Worm (Caenorhabditis elegans): ENCODE measurements around the gene F23B2.10.
"Not testable (repeated sequence)": the region's sequence is repeated elsewhere in the genome, so short reads cannot be mapped to it uniquely, and the experiment has no call there.

F23B2.10 gene

DNA sequence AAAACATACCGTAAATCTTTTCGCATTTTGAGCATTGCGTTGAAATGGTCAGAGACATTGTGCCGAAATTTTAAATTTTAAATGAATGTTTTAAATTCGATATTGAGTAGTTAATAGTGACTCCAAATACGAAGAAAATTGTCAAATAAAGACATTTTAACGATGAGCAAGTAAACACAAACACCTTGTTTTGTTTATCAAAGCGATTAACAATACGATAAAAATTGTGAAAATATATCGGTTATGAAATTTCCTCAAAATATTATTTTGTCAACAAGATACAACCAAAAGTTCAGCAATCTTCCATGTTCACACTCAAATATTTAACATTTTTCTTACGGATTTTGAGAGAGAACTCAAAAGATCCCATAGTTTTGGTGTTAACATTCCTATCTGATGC, at the start of gene F23B2.10:
Gene F23B2.10, minus strand, starts transcription at position 101 of the 400 bp plus-strand sequence.
- TF ChIP-seq klf-2 (GFP tag; conservative IDR thresholded peaks at IDR 0.05), result no peak
- no peak for TF ChIP-seq flt-1 (GFP tag; IDR thresholded peaks at IDR 0.05)
- TF ChIP-seq ztf-29 (GFP tag; IDR thresholded peaks at IDR 0.05), result no peak
- TF ChIP-seq T22C8.4 (GFP tag; IDR thresholded peaks at IDR 0.05), result no peak
- no peak for TF ChIP-seq ztf-23 (GFP tag; IDR thresholded peaks at IDR 0.05)
- TF ChIP-seq ref-1 (GFP tag; conservative IDR thresholded peaks at IDR 0.05), result no peak
- TF ChIP-seq med-1 (GFP tag; optimal IDR thresholded peaks at IDR 0.05; ENCODE audit: insufficient read depth), result no peak
- no peak for TF ChIP-seq cog-1 (tag; optimal IDR thresholded peaks at IDR 0.05)

DNA sequence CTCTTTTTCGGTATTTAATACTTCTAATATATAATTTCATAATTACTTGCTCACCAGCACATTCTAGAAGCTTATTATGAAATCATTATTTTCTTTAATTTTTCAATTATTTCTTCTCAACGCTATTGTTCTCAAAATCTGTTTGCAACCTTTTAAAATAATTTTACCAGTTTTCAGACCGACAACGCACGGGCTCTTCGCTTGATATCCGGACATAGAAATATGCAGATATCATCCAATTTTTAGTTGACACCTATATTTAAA, 45.7 kb upstream of the F23B2.10 start, which contains the start of gene wnk-1:
Gene wnk-1, plus strand, starts transcription at position 165 of the 264 bp plus-strand sequence.
- TF ChIP-seq T22C8.4 (GFP tag; IDR thresholded peaks at IDR 0.05) (no peak), med-1 (GFP tag; optimal IDR thresholded peaks at IDR 0.05; ENCODE audit: insufficient read depth) (no peak), flt-1 (GFP tag; IDR thresholded peaks at IDR 0.05) (no peak), cog-1 (tag; optimal IDR thresholded peaks at IDR 0.05) (no peak), ztf-23 (GFP tag; IDR thresholded peaks at IDR 0.05) (no peak), tab-1 (GFP tag; IDR thresholded peaks at IDR 0.05) (no peak), klf-2 (GFP tag; conservative IDR thresholded peaks at IDR 0.05) (no peak), ztf-29 (GFP tag; IDR thresholded peaks at IDR 0.05) (no peak), ref-1 (GFP tag; conservative IDR thresholded peaks at IDR 0.05) (no peak)

DNA sequence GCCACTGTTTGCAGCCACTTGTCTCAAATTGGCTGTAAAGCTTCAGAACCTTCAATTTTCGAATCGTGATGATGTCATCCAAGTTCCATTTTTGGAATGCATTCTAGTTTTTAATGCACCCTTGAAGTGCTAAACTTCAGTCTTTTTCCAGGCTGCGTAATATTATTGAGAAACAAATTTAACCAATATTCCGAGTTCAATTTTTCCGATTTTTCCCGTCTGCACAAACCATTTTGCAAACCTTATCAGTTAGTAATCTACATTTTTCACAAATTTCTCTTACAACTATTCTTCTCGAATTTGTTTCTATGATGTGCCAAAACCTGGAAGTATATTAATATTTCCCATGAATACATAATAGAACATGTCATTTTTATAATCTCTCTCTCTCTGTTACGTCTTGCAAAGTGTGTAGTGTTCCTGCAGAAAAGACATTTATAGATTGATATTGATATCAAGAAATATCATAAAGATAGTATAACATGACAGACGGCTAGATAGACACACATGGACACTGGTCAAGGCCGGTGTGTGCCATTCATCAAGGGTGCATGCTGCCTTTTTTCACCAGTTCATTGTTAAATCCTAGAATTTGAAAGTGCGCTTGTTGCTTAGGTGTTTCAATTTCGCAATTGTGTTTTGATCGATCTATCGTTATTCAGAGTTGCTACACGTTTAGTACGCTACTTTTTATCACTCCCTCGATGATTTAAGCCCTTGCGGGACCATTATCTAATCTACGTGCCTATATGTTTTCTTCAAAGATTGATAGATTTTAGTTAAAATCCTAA, 45.2 kb upstream of the F23B2.10 start:
- TF ChIP-seq ztf-29 (GFP tag; IDR thresholded peaks at IDR 0.05) (no peak), klf-2 (GFP tag; conservative IDR thresholded peaks at IDR 0.05) (no peak), med-1 (GFP tag; optimal IDR thresholded peaks at IDR 0.05; ENCODE audit: insufficient read depth) (no peak), T22C8.4 (GFP tag; IDR thresholded peaks at IDR 0.05) (no peak), tab-1 (GFP tag; IDR thresholded peaks at IDR 0.05) (no peak), ztf-23 (GFP tag; IDR thresholded peaks at IDR 0.05) (no peak), ref-1 (GFP tag; conservative IDR thresholded peaks at IDR 0.05) (no peak), flt-1 (GFP tag; IDR thresholded peaks at IDR 0.05) (no peak), cog-1 (tag; optimal IDR thresholded peaks at IDR 0.05) (no peak)

DNA sequence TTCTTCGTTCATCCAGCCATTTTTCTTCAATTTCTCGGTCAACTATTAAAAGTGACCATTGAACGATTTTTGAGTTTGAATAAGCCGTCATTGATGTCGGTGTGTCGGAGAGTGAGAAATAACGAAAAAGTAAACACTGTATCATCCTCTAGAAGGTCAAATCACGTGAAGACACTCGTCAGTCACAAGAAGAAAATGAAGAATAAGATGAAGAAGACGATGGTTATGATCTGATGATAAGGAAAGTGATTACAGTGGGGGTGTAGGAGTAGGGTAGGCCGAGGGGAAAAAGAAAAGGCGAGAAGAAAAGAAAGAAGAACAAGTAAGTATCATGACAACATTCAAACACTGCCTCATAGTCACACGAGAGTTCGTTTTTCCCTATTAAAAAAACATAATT, 44.0 kb upstream of the F23B2.10 start:
- TF ChIP-seq T22C8.4 (GFP tag; IDR thresholded peaks at IDR 0.05) (no peak), klf-2 (GFP tag; conservative IDR thresholded peaks at IDR 0.05) (no peak), cog-1 (tag; optimal IDR thresholded peaks at IDR 0.05) (no peak), med-1 (GFP tag; optimal IDR thresholded peaks at IDR 0.05; ENCODE audit: insufficient read depth) (no peak), ref-1 (GFP tag; conservative IDR thresholded peaks at IDR 0.05) (no peak), ztf-23 (GFP tag; IDR thresholded peaks at IDR 0.05) (no peak), ztf-29 (GFP tag; IDR thresholded peaks at IDR 0.05) (no peak), tab-1 (GFP tag; IDR thresholded peaks at IDR 0.05) (no peak), flt-1 (GFP tag; IDR thresholded peaks at IDR 0.05) (no peak)

DNA sequence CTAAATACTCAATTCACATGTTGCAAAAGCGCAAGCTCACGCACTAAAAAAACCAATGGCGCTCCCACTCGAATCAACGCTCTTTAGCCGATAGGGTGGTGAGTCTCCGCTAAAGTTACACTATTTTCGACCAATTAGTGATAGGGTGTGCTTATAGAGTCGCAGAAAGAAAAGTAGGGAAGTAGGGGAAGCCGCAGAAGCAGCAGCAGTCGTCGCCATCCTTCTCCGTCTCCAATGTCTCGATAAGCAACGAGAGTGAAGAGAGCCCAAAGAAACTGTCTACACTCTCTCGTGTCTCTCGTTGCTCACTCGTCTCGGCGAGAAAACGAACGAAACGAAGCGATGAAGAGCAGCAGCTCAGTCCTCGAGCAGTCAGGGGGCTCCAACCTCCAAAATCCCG, 42.6 kb upstream of the F23B2.10 start:
- no peak for TF ChIP-seq ztf-23 (GFP tag; IDR thresholded peaks at IDR 0.05)
- no peak for TF ChIP-seq tab-1 (GFP tag; IDR thresholded peaks at IDR 0.05)
- peak; percentile 91 for TF ChIP-seq ztf-29 (GFP tag; IDR thresholded peaks at IDR 0.05)
- 0 out of 2 replicates have a peak, but pooled peaks have one; percentile 34 for TF ChIP-seq klf-2 (GFP tag; conservative IDR thresholded peaks at IDR 0.05)
- TF ChIP-seq med-1 (GFP tag; optimal IDR thresholded peaks at IDR 0.05; ENCODE audit: insufficient read depth), result no peak

DNA sequence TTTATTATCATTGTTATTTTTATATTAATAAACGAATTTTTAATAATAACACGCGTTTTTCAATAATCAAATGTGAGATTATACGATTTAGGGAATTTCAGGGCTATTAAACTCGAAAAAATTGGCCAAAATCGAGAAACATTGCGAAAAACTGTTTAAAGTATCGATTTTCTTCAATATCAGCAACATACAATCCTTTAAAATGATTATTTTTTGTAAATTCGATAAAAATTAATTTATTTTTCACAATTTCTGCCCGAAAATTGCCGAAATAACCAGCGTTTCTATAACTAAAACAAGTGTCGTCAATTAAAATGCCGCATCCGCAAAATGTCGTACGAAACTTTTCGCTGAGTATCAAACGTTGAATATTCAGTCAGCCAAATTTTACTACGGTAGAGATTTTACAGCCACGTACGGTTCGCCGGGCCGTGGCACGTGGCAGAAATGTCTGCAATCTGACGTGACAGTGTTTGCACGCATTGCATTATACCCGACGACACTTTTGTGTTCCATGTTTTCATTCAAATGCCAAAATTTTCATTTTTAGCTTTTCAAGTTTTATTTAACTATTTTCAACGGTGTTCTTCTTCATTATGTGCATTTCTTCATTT, 42.0 kb upstream of the F23B2.10 start:
- TF ChIP-seq ref-1 (GFP tag; conservative IDR thresholded peaks at IDR 0.05) (peak; percentile 74), ztf-23 (GFP tag; IDR thresholded peaks at IDR 0.05) (peak; percentile 50; the same call in 1 of the 2 replicates)

DNA sequence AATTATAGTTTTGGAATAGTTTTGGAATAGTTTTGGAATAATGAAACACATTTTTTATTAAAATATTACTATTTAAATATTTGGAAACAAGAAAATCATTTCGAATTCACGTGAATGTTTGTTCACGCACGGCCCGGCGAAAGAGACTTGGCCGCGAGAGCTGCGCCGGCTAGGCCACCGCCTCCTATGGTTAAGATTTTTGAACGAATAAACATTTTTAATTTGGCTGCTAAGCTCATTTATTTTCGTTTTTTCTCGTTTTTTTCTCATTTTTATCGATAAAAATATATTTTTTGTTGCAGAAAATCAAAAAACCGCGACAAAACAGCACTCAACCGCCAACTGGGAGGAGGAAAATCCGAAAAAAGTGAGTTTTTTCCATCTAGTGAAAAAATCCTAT, 40.4 kb upstream of the F23B2.10 start, which contains the start of gene C46C2.7:
Gene C46C2.7, plus strand, starts transcription at position 301 of the 400 bp plus-strand sequence.
- TF ChIP-seq tab-1 (GFP tag; IDR thresholded peaks at IDR 0.05); cog-1 (tag; optimal IDR thresholded peaks at IDR 0.05); klf-2 (GFP tag; conservative IDR thresholded peaks at IDR 0.05): not testable (repeated sequence)

DNA sequence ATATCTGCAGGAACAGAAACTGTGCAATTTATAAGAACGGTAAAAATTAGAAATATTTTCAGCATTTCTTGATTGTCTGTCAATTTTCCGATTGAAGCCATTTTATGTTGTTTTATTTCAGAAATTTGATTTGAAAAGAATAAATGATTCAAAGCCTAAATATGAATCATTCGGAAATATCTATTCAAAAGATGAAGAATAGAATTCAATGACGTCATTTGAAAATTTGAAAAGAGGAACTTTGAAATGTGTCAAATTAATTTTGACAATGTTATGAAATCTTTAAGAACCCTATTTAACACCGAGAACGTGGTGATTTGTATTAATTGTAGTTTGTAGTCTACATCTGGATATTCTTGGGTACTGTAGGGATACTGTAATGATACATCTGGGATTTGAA, 38.4 kb upstream of the F23B2.10 start, which contains the start of gene C46C2.5:
Gene C46C2.5, minus strand, starts transcription at position 101 of the 400 bp plus-strand sequence.
- TF ChIP-seq ref-1 (GFP tag; conservative IDR thresholded peaks at IDR 0.05) (no peak), klf-2 (GFP tag; conservative IDR thresholded peaks at IDR 0.05) (no peak), T22C8.4 (GFP tag; IDR thresholded peaks at IDR 0.05) (no peak), cog-1 (tag; optimal IDR thresholded peaks at IDR 0.05) (no peak), med-1 (GFP tag; optimal IDR thresholded peaks at IDR 0.05; ENCODE audit: insufficient read depth) (no peak)

DNA sequence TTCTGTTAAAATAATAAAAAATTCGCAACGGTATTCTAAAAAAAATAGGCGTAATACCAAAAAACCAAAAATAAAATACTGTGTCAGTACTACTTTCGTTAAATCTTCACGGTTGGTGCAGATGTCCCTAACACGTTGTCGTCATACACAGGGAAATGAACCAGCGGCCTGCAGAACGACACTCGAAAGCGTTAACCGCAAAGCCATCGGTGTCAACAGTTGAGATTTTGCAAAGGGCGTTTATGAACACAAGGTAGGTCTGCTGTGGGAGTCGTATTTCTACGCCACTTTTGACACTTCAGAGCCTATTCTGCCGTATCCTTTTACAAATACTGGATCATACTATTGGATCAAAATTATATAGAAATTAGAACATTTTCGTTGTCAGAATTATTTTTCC, 37.0 kb upstream of the F23B2.10 start:
- TF ChIP-seq klf-2 (GFP tag; conservative IDR thresholded peaks at IDR 0.05) (peak; percentile 90), tab-1 (GFP tag; IDR thresholded peaks at IDR 0.05) (peak; percentile 96), med-1 (GFP tag; optimal IDR thresholded peaks at IDR 0.05; ENCODE audit: insufficient read depth) (peak; percentile 80), ztf-23 (GFP tag; IDR thresholded peaks at IDR 0.05) (peak; percentile 96), ztf-29 (GFP tag; IDR thresholded peaks at IDR 0.05) (peak; percentile 91), ref-1 (GFP tag; conservative IDR thresholded peaks at IDR 0.05) (peak; percentile 90), T22C8.4 (GFP tag; IDR thresholded peaks at IDR 0.05) (peak; percentile 91), flt-1 (GFP tag; IDR thresholded peaks at IDR 0.05) (peak; percentile 96), cog-1 (tag; optimal IDR thresholded peaks at IDR 0.05) (peak; percentile 94)

DNA sequence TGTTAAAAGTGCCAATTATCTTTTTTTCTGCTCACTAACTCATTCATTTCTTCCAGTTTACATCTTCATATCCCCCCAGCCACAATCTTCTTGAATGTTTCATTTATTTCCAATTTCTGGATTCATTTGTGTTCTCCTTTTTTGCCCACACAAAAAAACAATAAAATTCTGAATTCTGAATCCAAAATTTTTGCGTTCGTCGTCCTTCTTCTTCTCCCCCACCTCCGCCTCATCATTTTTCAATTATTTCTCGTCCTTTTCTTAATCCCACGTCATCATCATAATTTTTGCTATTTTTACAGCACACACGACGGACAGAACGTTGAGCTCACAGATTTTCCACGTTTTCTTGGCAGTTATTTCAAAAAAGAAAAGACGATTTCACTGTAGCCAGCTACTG, 30.4 kb upstream of the F23B2.10 start, which contains the start of gene C07C7.1:
Gene C07C7.1, plus strand, starts transcription at position 301 of the 400 bp plus-strand sequence.
- TF ChIP-seq med-1 (GFP tag; optimal IDR thresholded peaks at IDR 0.05; ENCODE audit: insufficient read depth), result no peak
- no peak for TF ChIP-seq ref-1 (GFP tag; conservative IDR thresholded peaks at IDR 0.05)
- no peak for TF ChIP-seq cog-1 (tag; optimal IDR thresholded peaks at IDR 0.05)
- TF ChIP-seq ztf-23 (GFP tag; IDR thresholded peaks at IDR 0.05), result no peak
- no peak for TF ChIP-seq tab-1 (GFP tag; IDR thresholded peaks at IDR 0.05)
- TF ChIP-seq klf-2 (GFP tag; conservative IDR thresholded peaks at IDR 0.05), result no peak
- TF ChIP-seq flt-1 (GFP tag; IDR thresholded peaks at IDR 0.05), result no peak
- no peak for TF ChIP-seq ztf-29 (GFP tag; IDR thresholded peaks at IDR 0.05)
- no peak for TF ChIP-seq T22C8.4 (GFP tag; IDR thresholded peaks at IDR 0.05)

All from whole organism, midembryonic.